Worm (Caenorhabditis elegans) whole organism, L4 larva: ENCODE data around the gene prdh-1.

ENCODE experiments used
- F26F4.8 ChIP-seq: fragments of 200-800 bp; sonication (Bioruptor generic); conservative IDR thresholded peaks from 2 replicates; pipeline ENCODE4 v1.3.6; 2022; ENCODE audit warnings: missing genetic modification characterization, missing compliant biosample characterization
- F44E2.7 ChIP-seq: fragments of 200-800 bp; sonication (Bioruptor generic); IDR thresholded peaks from 2 replicates; pipeline ENCODE4 v2.1.2; 2022; ENCODE audit warnings: missing genetic modification characterization, missing compliant biosample characterization
- F49E8.2 ChIP-seq: sonication (generic microtip); optimal IDR thresholded peaks from 2 replicates; lab custom pipeline; 2016; ENCODE audit warnings: missing compliant biosample characterization, mild to moderate bottlenecking, missing genetic modification characterization, borderline replicate concordance
- R02D3.7 ChIP-seq: fragments of 150-350 bp; sonication (generic microtip); optimal IDR thresholded peaks from 3 replicates; lab custom pipeline; 2014; ENCODE audit warnings: missing biosample characterization, missing genetic modification characterization
- Y75B8A.6 ChIP-seq: fragments of 200-800 bp; sonication (Bioruptor generic); IDR thresholded peaks from 2 replicates; pipeline ENCODE4 v1.3.6; 2022; ENCODE audit warnings: missing genetic modification reagents, missing genetic modification characterization, missing compliant biosample characterization
- ZK337.2 ChIP-seq: fragments of 200-800 bp; sonication (Bioruptor generic); IDR thresholded peaks from 2 replicates; pipeline ENCODE4 v1.3.6; 2022; ENCODE audit warnings: missing genetic modification reagents, missing genetic modification characterization, missing compliant biosample characterization
- ceh-20 ChIP-seq: fragments of 200-800 bp; sonication (Bioruptor generic); IDR thresholded peaks from 2 replicates; pipeline ENCODE4 v1.3.6; 2022; ENCODE audit warnings: missing genetic modification reagents, missing genetic modification characterization, missing compliant biosample characterization
- ces-1 ChIP-seq: fragments of 150-350 bp; sonication (generic microtip); optimal IDR thresholded peaks from 4 replicates; lab custom pipeline; 2014; ENCODE audit warnings: missing biosample characterization, missing genetic modification reagents, missing genetic modification characterization
- cey-2 ChIP-seq: sonication (generic microtip); optimal IDR thresholded peaks from 3 replicates; lab custom pipeline; 2017; ENCODE audit warnings: missing genetic modification characterization, mild to moderate bottlenecking, missing compliant biosample characterization, antibody characterized with exemption, borderline replicate concordance; ENCODE audit not compliant: insufficient read depth
- ctbp-1 ChIP-seq: fragments of 200-800 bp; sonication (Bioruptor generic); IDR thresholded peaks from 2 replicates; pipeline ENCODE4 v1.3.6; 2022; ENCODE audit warnings: missing genetic modification reagents, missing genetic modification characterization, missing compliant biosample characterization
- daf-16 ChIP-seq, 3 experiments: sonication (generic microtip); optimal IDR thresholded peaks; 2 replicates each; lab custom pipeline; 2016 to 2017; ENCODE audit warnings: missing genetic modification characterization in 3 of 3, missing genetic modification reagents in 3 of 3, mild to moderate bottlenecking in 2 of 3, missing compliant biosample characterization in 2 of 3, missing biosample characterization in 1 of 3, moderate library complexity in 1 of 3
- dmd-6 ChIP-seq: fragments of 200-800 bp; sonication (Bioruptor generic); IDR thresholded peaks from 2 replicates; pipeline ENCODE4 v1.3.6; 2022; ENCODE audit warnings: missing genetic modification reagents, missing genetic modification characterization, missing compliant biosample characterization
- dve-1 ChIP-seq: sonication (generic microtip); optimal IDR thresholded peaks from 2 replicates; lab custom pipeline; 2017; ENCODE audit warnings: antibody characterized with exemption, mild to moderate bottlenecking, missing genetic modification characterization, missing compliant biosample characterization; ENCODE audit not compliant: insufficient read depth
- egl-27 ChIP-seq: sonication (generic microtip); optimal IDR thresholded peaks from 3 replicates; lab custom pipeline; 2017; ENCODE audit warnings: missing biosample characterization, missing genetic modification reagents, missing genetic modification characterization
- egl-43 ChIP-seq: fragments of 200-800 bp; sonication (Bioruptor generic); IDR thresholded peaks from 2 replicates; pipeline ENCODE4 v1.3.6; 2022; ENCODE audit warnings: missing genetic modification reagents, missing genetic modification characterization, missing compliant biosample characterization
- fos-1 ChIP-seq: fragments of 150-350 bp; optimal IDR thresholded peaks from 2 replicates; lab custom pipeline; 2014; ENCODE audit warnings: missing biosample characterization, missing genetic modification characterization
- hif-1 ChIP-seq, 2 experiments: sonication (generic microtip); optimal IDR thresholded peaks; 2 replicates each; lab custom pipeline; 2016 to 2017; ENCODE audit warnings: missing compliant biosample characterization in 2 of 2, missing genetic modification characterization in 2 of 2, missing genetic modification reagents in 2 of 2, missing genotype in 2 of 2, mild to moderate bottlenecking in 1 of 2
- hlh-11 ChIP-seq: fragments of 200-800 bp; sonication (Bioruptor generic); optimal IDR thresholded peaks from 2 replicates; lab custom pipeline; 2018; ENCODE audit warnings: mild to moderate bottlenecking, missing genetic modification characterization, missing compliant biosample characterization
- hlh-30 ChIP-seq: sonication (generic microtip); optimal IDR thresholded peaks from 2 replicates; lab custom pipeline; 2017; ENCODE audit warnings: antibody characterized with exemption, mild to moderate bottlenecking, missing genetic modification characterization, missing compliant biosample characterization; ENCODE audit not compliant: insufficient read depth
- lim-7 ChIP-seq: fragments of 200-800 bp; sonication (Bioruptor generic); IDR thresholded peaks from 2 replicates; pipeline ENCODE4 v1.3.6; 2022; ENCODE audit warnings: missing genetic modification characterization, missing compliant biosample characterization
- lin-1 ChIP-seq: fragments of 200-800 bp; sonication (Bioruptor generic); IDR thresholded peaks from 2 replicates; pipeline ENCODE4 v1.3.6; 2022; ENCODE audit warnings: missing genetic modification reagents, missing genetic modification characterization, missing compliant biosample characterization
- lin-13 ChIP-seq: fragments of 150-350 bp; optimal IDR thresholded peaks from 2 replicates; lab custom pipeline; 2014; ENCODE audit warnings: missing biosample characterization, missing genetic modification reagents, missing genetic modification characterization
- lin-15B ChIP-seq: fragments of 150-350 bp; sonication (generic microtip); optimal IDR thresholded peaks from 3 replicates; lab custom pipeline; 2014; ENCODE audit warnings: missing biosample characterization, missing genetic modification characterization
- lin-38 ChIP-seq: fragments of 200-800 bp; sonication (Bioruptor generic); IDR thresholded peaks from 2 replicates; pipeline ENCODE4 v1.3.6; 2022; ENCODE audit warnings: missing genetic modification reagents, missing genetic modification characterization, missing compliant biosample characterization
- lin-39 ChIP-seq: fragments of 150-350 bp; optimal IDR thresholded peaks from 2 replicates; lab custom pipeline; 2014; ENCODE audit warnings: missing biosample characterization, missing genetic modification reagents, missing genetic modification characterization
- lsy-2 ChIP-seq, 2 experiments: fragments of 150-350 bp in 1 of 2; sonication (generic microtip) in 1 of 2; optimal IDR thresholded peaks; 2 replicates each; lab custom pipeline; 2014 to 2017; ENCODE audit warnings: missing biosample characterization in 2 of 2, missing genetic modification characterization in 2 of 2
- madf-5 ChIP-seq, 2 experiments: fragments of 200-800 bp; sonication (Bioruptor generic); IDR thresholded peaks; 2 replicates each; pipeline ENCODE4 v1.3.6; 2022; ENCODE audit warnings: missing compliant biosample characterization in 2 of 2, missing genetic modification characterization in 2 of 2
- mdl-1 ChIP-seq, 2 experiments: fragments of 150-350 bp in 1 of 2; sonication (generic microtip) in 1 of 2; optimal IDR thresholded peaks; 2 replicates each; lab custom pipeline; 2014 to 2017; ENCODE audit warnings: missing biosample characterization in 2 of 2, missing genetic modification characterization in 2 of 2
- mxl-2 ChIP-seq: fragments of 200-800 bp; sonication (Bioruptor generic); conservative IDR thresholded peaks from 2 replicates; pipeline ENCODE4 v1.3.6; 2022; ENCODE audit warnings: missing genetic modification reagents, missing genetic modification characterization, missing compliant biosample characterization
- mxl-3 ChIP-seq: fragments of 200-800 bp; sonication (Bioruptor generic); optimal IDR thresholded peaks from 2 replicates; lab custom pipeline; 2018; ENCODE audit warnings: mild to moderate bottlenecking, missing genetic modification characterization, missing compliant biosample characterization
- nhr-10 ChIP-seq: fragments of 150-350 bp; optimal IDR thresholded peaks from 2 replicates; lab custom pipeline; 2014; ENCODE audit warnings: missing biosample characterization, missing genetic modification characterization
- nhr-11 ChIP-seq: fragments of 150-350 bp; optimal IDR thresholded peaks from 2 replicates; lab custom pipeline; 2014; ENCODE audit warnings: missing biosample characterization, missing genetic modification characterization
- nhr-111 ChIP-seq: fragments of 200-800 bp; sonication (Bioruptor generic); optimal IDR thresholded peaks from 2 replicates; lab custom pipeline; 2018; ENCODE audit warnings: mild to moderate bottlenecking, missing genetic modification characterization, missing compliant biosample characterization
- nhr-28 ChIP-seq: fragments of 150-350 bp; optimal IDR thresholded peaks from 2 replicates; lab custom pipeline; 2014; ENCODE audit warnings: missing biosample characterization, missing genetic modification characterization
- nhr-42 ChIP-seq: fragments of 200-800 bp; sonication (Bioruptor generic); IDR thresholded peaks from 2 replicates; pipeline ENCODE4 v1.3.6; 2022; ENCODE audit warnings: missing genetic modification characterization, missing compliant biosample characterization
- nhr-76 ChIP-seq: fragments of 150-350 bp; optimal IDR thresholded peaks from 2 replicates; lab custom pipeline; 2014; ENCODE audit warnings: missing biosample characterization, missing genetic modification characterization
- php-3 ChIP-seq: fragments of 200-800 bp; sonication (Bioruptor generic); IDR thresholded peaks from 2 replicates; pipeline ENCODE4 v1.3.6; 2022; ENCODE audit warnings: missing genetic modification reagents, missing genetic modification characterization, missing compliant biosample characterization
- pqm-1 ChIP-seq: sonication (generic microtip); optimal IDR thresholded peaks from 2 replicates; lab custom pipeline; 2017; ENCODE audit warnings: missing biosample characterization, missing genetic modification characterization
- set-16 ChIP-seq: fragments of 200-800 bp; sonication (Bioruptor generic); IDR thresholded peaks from 2 replicates; pipeline ENCODE4 v1.3.6; 2022; ENCODE audit warnings: missing genetic modification reagents, missing genetic modification characterization, missing compliant biosample characterization
- skn-1 ChIP-seq: fragments of 150-350 bp; optimal IDR thresholded peaks from 2 replicates; lab custom pipeline; 2014; ENCODE audit warnings: missing biosample characterization, missing genetic modification characterization
- spr-3 ChIP-seq: fragments of 200-800 bp; sonication (Bioruptor generic); optimal IDR thresholded peaks from 2 replicates; lab custom pipeline; 2018; ENCODE audit warnings: mild to moderate bottlenecking, missing genetic modification characterization, missing compliant biosample characterization
- tag-97 ChIP-seq: fragments of 200-800 bp; sonication (Bioruptor generic); IDR thresholded peaks from 2 replicates; pipeline ENCODE4 v1.3.6; 2022; ENCODE audit warnings: missing genetic modification characterization, missing compliant biosample characterization
- tra-1 ChIP-seq: fragments of 200-800 bp; sonication (Bioruptor generic); IDR thresholded peaks from 2 replicates; pipeline ENCODE4 v1.3.6; 2022; ENCODE audit warnings: missing genetic modification reagents, missing genetic modification characterization, missing compliant biosample characterization
- unc-130 ChIP-seq: sonication (generic microtip); optimal IDR thresholded peaks from 2 replicates; lab custom pipeline; 2016; ENCODE audit warnings: missing genetic modification reagents, missing genetic modification characterization, missing compliant biosample characterization
- unc-62 ChIP-seq, 3 experiments: fragments of 150-350 bp in 1 of 3; sonication (generic microtip); optimal IDR thresholded peaks in 2 of 3; peaks in 1 of 3; 1 replicate in 1 of 3; 2 replicates in 2 of 3; lab custom pipeline; 2014 to 2017; ENCODE audit warnings: missing biosample characterization in 3 of 3, missing genetic modification characterization in 3 of 3, missing genetic modification reagents in 3 of 3, missing genotype in 1 of 3
- zfp-3 ChIP-seq: fragments of 200-800 bp; sonication (Bioruptor generic); conservative IDR thresholded peaks from 2 replicates; pipeline ENCODE4 v1.3.6; 2022; ENCODE audit warnings: missing genetic modification reagents, missing genetic modification characterization, missing compliant biosample characterization
- zip-11 ChIP-seq: fragments of 200-800 bp; sonication (Bioruptor generic); IDR thresholded peaks from 2 replicates; pipeline ENCODE4 v1.3.6; 2022; ENCODE audit warnings: missing genetic modification characterization, missing compliant biosample characterization
- zip-2 ChIP-seq: fragments of 150-350 bp; optimal IDR thresholded peaks from 2 replicates; lab custom pipeline; 2014; ENCODE audit warnings: missing biosample characterization, missing genetic modification characterization
- ztf-11 ChIP-seq: fragments of 150-350 bp; optimal IDR thresholded peaks from 2 replicates; lab custom pipeline; 2014; ENCODE audit warnings: missing biosample characterization, missing genetic modification characterization
- ztf-7 ChIP-seq: fragments of 150-350 bp; optimal IDR thresholded peaks from 2 replicates; lab custom pipeline; 2014; ENCODE audit warnings: missing biosample characterization, missing genetic modification characterization

prdh-1 gene

ce11 chrIV:13882573-13882972 lies 6.2 kb upstream of the prdh-1 start, which contains the start of gene thoc-7 (continued):
- TF ChIP-seq nhr-111 (GFP tag; lab: Kevin White, UChicago), result no peak
- TF ChIP-seq spr-3 (GFP tag; lab: Kevin White, UChicago), result peak; percentile 35
- TF ChIP-seq skn-1 (tag; lab: Kevin White, UChicago), result no peak
- TF ChIP-seq hif-1 (tag; optimal IDR thresholded peaks at IDR 0.05; lab: Kevin White, UChicago), result no peak
- no peak for TF ChIP-seq unc-130 (GFP tag; lab: Kevin White, UChicago)
- TF ChIP-seq nhr-76 (tag; lab: Kevin White, UChicago), result no peak
- TF ChIP-seq lin-15B, result no peak
- TF ChIP-seq nhr-10 (tag; lab: Kevin White, UChicago), result no peak
- TF ChIP-seq lim-7 (GFP tag; lab: Robert Waterston, UW), result no peak
- 0 out of 2 replicates have a peak, but pooled peaks have one; percentile 58 for TF ChIP-seq tra-1 (GFP tag; lab: Robert Waterston, UW)
- no peak for TF ChIP-seq F26F4.8 (GFP tag; lab: Robert Waterston, UW)
- no peak for TF ChIP-seq fos-1 (tag; lab: Kevin White, UChicago)
- no peak for TF ChIP-seq mdl-1 (tag; optimal IDR thresholded peaks at IDR 0.05; lab: Kevin White, UChicago)
- no peak for TF ChIP-seq php-3 (GFP tag; lab: Robert Waterston, UW)
- TF ChIP-seq Y75B8A.6 (GFP tag; lab: Robert Waterston, UW), result no peak
- TF ChIP-seq lsy-2 (tag; optimal IDR thresholded peaks at IDR 0.05; lab: Kevin White, UChicago), result no peak
- no peak for TF ChIP-seq R02D3.7
- TF ChIP-seq zfp-3 (GFP tag; lab: Robert Waterston, UW), result 0 out of 2 replicates have a peak, but pooled peaks have one; percentile 43
- no peak for TF ChIP-seq ctbp-1 (GFP tag; lab: Robert Waterston, UW)
- TF ChIP-seq set-16 (GFP tag; lab: Robert Waterston, UW), result no peak
- no peak for TF ChIP-seq zip-2 (tag; lab: Kevin White, UChicago)
- no peak for TF ChIP-seq daf-16 (GFP tag; optimal IDR thresholded peaks at IDR 0.05; lab: Kevin White, UChicago)
- TF ChIP-seq daf-16 (tag; optimal IDR thresholded peaks at IDR 0.05; lab: Kevin White, UChicago), result peak; percentile 6
- no peak for TF ChIP-seq madf-5 (GFP tag; IDR thresholded peaks at IDR 0.05; lab: Robert Waterston, UW)
- TF ChIP-seq lin-39, result no peak
- TF ChIP-seq lin-1 (GFP tag; lab: Robert Waterston, UW), result peak; percentile 24; the same call in 1 of the 2 replicates
- 0 out of 2 replicates have a peak, but pooled peaks have one; percentile 58 for TF ChIP-seq egl-43 (GFP tag; lab: Robert Waterston, UW)
- no peak for TF ChIP-seq dmd-6 (GFP tag; lab: Robert Waterston, UW)
- TF ChIP-seq tag-97, result no peak
- no peak for TF ChIP-seq unc-62 (GFP tag; optimal IDR thresholded peaks at IDR 0.05 in 1 of 2; lab: Kevin White, UChicago)
- TF ChIP-seq unc-62 (tag; optimal IDR thresholded peaks at IDR 0.05; lab: Kevin White, UChicago), result no peak
- no peak for TF ChIP-seq hlh-11
- no peak for TF ChIP-seq pqm-1
- TF ChIP-seq nhr-11 (tag; lab: Kevin White, UChicago), result no peak
- no peak for TF ChIP-seq mxl-3 (GFP tag; lab: Kevin White, UChicago)
- no peak for TF ChIP-seq ceh-20
- TF ChIP-seq egl-27, result no peak
- TF ChIP-seq ztf-7 (tag; lab: Kevin White, UChicago), result no peak
- TF ChIP-seq F49E8.2, result peak; percentile 87
- TF ChIP-seq lin-13 (GFP tag; lab: Kevin White, UChicago), result no peak
- no peak for TF ChIP-seq dve-1
- TF ChIP-seq F44E2.7 (GFP tag; lab: Robert Waterston, UW), result 0 out of 2 replicates have a peak, but pooled peaks have one; percentile 65
- TF ChIP-seq lin-38 (GFP tag; lab: Robert Waterston, UW), result peak; percentile 58
- TF ChIP-seq nhr-42 (GFP tag; lab: Robert Waterston, UW), result no peak
- TF ChIP-seq mxl-2, result no peak
- TF ChIP-seq cey-2 (tag; lab: Kevin White, UChicago), result no peak
- no peak for TF ChIP-seq hlh-30 (tag; lab: Kevin White, UChicago)
- no peak for TF ChIP-seq ces-1 (GFP tag; lab: Kevin White, UChicago)
- TF ChIP-seq zip-11 (GFP tag; lab: Robert Waterston, UW), result no peak
- no peak for TF ChIP-seq nhr-28 (tag; lab: Kevin White, UChicago)
- TF ChIP-seq ZK337.2 (GFP tag; lab: Robert Waterston, UW), result no peak
- no peak for TF ChIP-seq ztf-11 (tag; lab: Kevin White, UChicago)
